Fruit fly (Drosophila melanogaster): ENCODE data around the gene CG33986.

The CG33986 gene

DNA sequence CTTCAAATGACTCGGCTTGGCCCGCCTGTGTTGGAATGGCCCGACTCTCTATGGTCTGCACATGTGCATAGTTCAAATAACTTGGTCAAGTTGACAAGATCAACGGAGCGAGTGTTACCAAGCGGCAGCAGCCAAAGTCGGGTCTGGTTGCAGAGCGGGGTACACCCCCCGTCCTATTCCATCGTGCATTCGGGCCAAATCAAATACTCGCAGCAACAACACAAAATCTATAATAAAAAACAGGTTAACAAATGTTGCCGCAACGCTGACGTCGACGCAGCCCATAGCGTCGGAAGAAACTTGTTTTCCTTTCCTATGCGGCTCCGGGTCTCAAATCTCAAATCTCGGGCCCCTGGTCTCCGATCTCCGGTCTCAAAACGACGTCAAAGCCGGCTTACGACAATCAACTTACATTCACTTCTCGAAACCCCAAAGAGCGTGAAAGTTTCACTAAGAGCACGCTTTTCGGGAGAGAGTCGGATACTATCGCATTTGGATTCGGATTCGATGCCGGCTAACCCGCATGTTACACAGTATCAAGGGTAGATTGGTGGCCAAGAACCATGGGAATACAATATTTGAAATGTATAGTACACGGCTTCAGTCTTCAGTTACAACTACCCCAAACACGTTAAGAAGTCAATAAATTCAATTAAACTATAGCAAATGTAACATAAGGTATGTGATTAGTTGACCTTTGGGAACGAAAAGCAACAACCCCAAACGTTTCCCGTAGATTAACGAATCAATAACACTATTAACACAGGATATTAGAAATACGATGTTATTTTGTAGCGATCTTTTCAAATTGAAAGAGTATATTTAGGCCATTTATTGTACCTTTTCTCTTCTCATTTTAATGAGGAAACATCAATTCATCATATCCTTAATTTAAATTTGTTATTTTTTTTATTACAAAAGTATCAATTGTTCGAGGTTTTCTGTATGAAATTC lies 9.5 kb upstream of the CG33986 start (continued):
- peak; percentile 71 for TF ChIP-seq CG6792 (GFP tag; optimal IDR thresholded peaks at IDR 0.05)
- peak; percentile 81 for TF ChIP-seq CG6276 (GFP tag; optimal IDR thresholded peaks at IDR 0.05)
- peak; percentile 32 for TF ChIP-seq CG11902 (GFP tag; optimal IDR thresholded peaks at IDR 0.05)
- TF ChIP-seq Eip75B (GFP tag; optimal IDR thresholded peaks at IDR 0.05): peak; percentile 76
- peak; percentile 82 for TF ChIP-seq fd59A (GFP tag; optimal IDR thresholded peaks at IDR 0.05)
- TF ChIP-seq CG34406 (GFP tag; optimal IDR thresholded peaks at IDR 0.05): peak; percentile 76
- TF ChIP-seq Eip78C (GFP tag): peak; percentile 95
- peak; percentile 8; the same call in 1 of the 3 replicates for TF ChIP-seq CG6163 (GFP tag; IDR thresholded peaks at IDR 0.05)
- no peak for TF ChIP-seq CG6854 (GFP tag; optimal IDR thresholded peaks at IDR 0.05)
- peak; percentile 77 for TF ChIP-seq cyc (GFP tag; optimal IDR thresholded peaks at IDR 0.05)
- TF ChIP-seq CG10669 (GFP tag; optimal IDR thresholded peaks at IDR 0.05): peak; percentile 60
- TF ChIP-seq Lpt (GFP tag; optimal IDR thresholded peaks at IDR 0.05): peak; percentile 48
- TF ChIP-seq Ets96B (tag; optimal IDR thresholded peaks at IDR 0.05): peak; percentile 62
- TF ChIP-seq CG6808 (GFP tag; optimal IDR thresholded peaks at IDR 0.05): peak; percentile 78
- peak; percentile 24 for TF ChIP-seq vri (GFP tag; optimal IDR thresholded peaks at IDR 0.05)

DNA sequence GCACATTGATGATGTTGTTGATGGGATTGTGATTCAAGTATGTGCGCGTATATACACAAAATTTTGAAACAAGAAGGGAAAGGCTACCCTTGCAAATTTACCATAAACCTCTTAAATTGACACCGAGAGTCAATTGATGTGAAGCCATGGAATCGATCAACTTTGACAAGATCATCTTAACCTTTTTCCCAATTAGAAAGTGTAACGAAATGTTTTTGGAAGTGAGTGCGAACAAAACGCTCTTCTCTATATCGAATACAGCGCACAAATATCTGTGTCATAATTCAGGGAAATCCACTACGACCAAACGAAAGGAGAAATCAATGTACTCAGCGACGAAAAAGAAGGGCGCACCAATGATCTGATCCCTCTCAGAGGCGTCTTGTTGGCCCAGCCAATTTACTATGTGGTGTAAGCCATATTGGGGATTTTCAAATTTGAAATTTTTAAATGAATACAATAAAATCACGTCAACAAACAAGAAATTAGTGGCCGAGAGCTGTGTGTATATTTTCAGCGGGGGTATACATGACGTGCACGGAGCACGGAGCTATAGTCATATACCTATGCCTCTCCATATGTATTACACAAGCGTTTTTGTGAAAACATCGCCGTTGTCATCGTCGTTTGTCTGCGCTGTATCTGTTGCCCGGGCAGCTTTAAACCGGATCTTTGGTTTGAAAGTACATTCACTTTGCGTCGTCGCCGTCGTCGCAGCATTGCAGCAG lies 8.5 kb upstream of the CG33986 start:
- TF ChIP-seq ss (GFP tag; optimal IDR thresholded peaks at IDR 0.05) (peak; percentile 64 to 66), Sox102F (GFP tag; optimal IDR thresholded peaks at IDR 0.05) (peak; percentile 80), Eip75B (GFP tag; optimal IDR thresholded peaks at IDR 0.05) (peak; percentile 82), CG34406 (GFP tag; optimal IDR thresholded peaks at IDR 0.05) (peak; percentile 53), Smox (GFP tag; optimal IDR thresholded peaks at IDR 0.05) (peak; percentile 78), Gug (GFP tag; IDR thresholded peaks at IDR 0.05) (peak; percentile 24; the same call in 1 of the 2 replicates), CG11902 (GFP tag; optimal IDR thresholded peaks at IDR 0.05) (peak; percentile 35), spab (GFP tag; optimal IDR thresholded peaks at IDR 0.05) (peak; percentile 55), OdsH (GFP tag; optimal IDR thresholded peaks at IDR 0.05) (peak; percentile 65), CG9139 (GFP tag; optimal IDR thresholded peaks at IDR 0.05) (peak; percentile 53), CG10669 (GFP tag; optimal IDR thresholded peaks at IDR 0.05) (peak; percentile 63), fd59A (GFP tag; optimal IDR thresholded peaks at IDR 0.05) (peak; percentile 72), Blimp-1 (GFP tag; optimal IDR thresholded peaks at IDR 0.05) (peak; percentile 52), CG16779 (tag; optimal IDR thresholded peaks at IDR 0.05) (peak; percentile 47), Hr4 (GFP tag; optimal IDR thresholded peaks at IDR 0.05) (peak; percentile 72), net (GFP tag; optimal IDR thresholded peaks at IDR 0.05) (peak; percentile 50), dsx (GFP tag; optimal IDR thresholded peaks at IDR 0.05; ENCODE audit: poor library complexity, severe bottlenecking) (peak; percentile 54), CG6854 (GFP tag; optimal IDR thresholded peaks at IDR 0.05) (peak; percentile 16), fkh (GFP tag; optimal IDR thresholded peaks at IDR 0.05) (no peak), salr (GFP tag; optimal IDR thresholded peaks at IDR 0.05) (peak; percentile 25 to 31), Eip78C (GFP tag) (peak; percentile 94), esn (GFP tag; optimal IDR thresholded peaks at IDR 0.05) (peak; percentile 87), CG8632 (GFP tag; optimal IDR thresholded peaks at IDR 0.05) (peak; percentile 31), Sox14 (GFP tag; optimal IDR thresholded peaks at IDR 0.05) (peak; percentile 88), CG6792 (GFP tag; optimal IDR thresholded peaks at IDR 0.05) (peak; percentile 69), CG6163 (GFP tag; IDR thresholded peaks at IDR 0.05) (peak; percentile 58), CG4318 (GFP tag; optimal IDR thresholded peaks at IDR 0.05) (peak; percentile 20), topi (GFP tag; optimal IDR thresholded peaks at IDR 0.05) (peak; percentile 84), CG6808 (GFP tag; optimal IDR thresholded peaks at IDR 0.05) (peak; percentile 70), CG15336 (GFP tag; IDR thresholded peaks at IDR 0.05) (peak; percentile 74), CG7368 (GFP tag; optimal IDR thresholded peaks at IDR 0.05) (peak; percentile 73), svp (GFP tag) (peak; percentile 97), CG11294 (GFP tag; IDR thresholded peaks at IDR 0.05) (no peak), Eip93F (GFP tag; optimal IDR thresholded peaks at IDR 0.05) (no peak), pdm3 (GFP tag; optimal IDR thresholded peaks at IDR 0.05) (peak; percentile 78), CG6276 (GFP tag; optimal IDR thresholded peaks at IDR 0.05) (peak; percentile 59), Lpt (GFP tag; optimal IDR thresholded peaks at IDR 0.05) (peak; percentile 64), Met (GFP tag; optimal IDR thresholded peaks at IDR 0.05) (peak; percentile 90), lz (GFP tag; optimal IDR thresholded peaks at IDR 0.05) (peak; percentile 76), CG3919 (GFP tag; optimal IDR thresholded peaks at IDR 0.05) (peak; percentile 68)

Data from whole organism, prepupa.